Fruit fly (Drosophila melanogaster) S2 (cell line): ENCODE data around the gene da.

ENCODE experiments used
- CG8478 ChIP-seq: fragments of >200 bp; optimal IDR thresholded peaks from 2 replicates; lab custom pipeline; 2018
- CTCF ChIP-seq, 2 experiments: fragments of >200 bp; optimal IDR thresholded peaks; 2 replicates each; lab custom pipeline; 2018

DNA sequence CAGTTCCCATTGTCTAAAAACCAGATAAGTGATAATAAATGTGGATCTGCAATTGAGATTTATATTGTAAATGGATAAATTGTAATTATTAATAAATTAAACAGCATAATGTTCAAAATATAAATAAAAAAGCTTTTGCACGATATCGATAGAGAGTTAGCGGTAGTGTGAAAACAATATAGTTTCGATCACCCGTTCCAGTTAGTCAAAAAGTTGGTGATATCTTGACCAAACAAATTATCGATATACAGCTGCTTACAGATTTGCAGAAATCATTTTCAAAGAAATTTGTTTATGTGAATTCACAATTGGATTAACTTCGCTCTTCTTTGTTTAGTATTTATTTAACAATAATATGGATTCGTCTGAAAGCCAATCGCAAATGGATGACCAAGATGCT lies 51.3 kb downstream of the da start, which contains the start of gene Nse4:
- no peak for TF ChIP-seq CG8478
- no peak for TF ChIP-seq CTCF (optimal IDR thresholded peaks at IDR 0.05; lab: Kevin White, UChicago)
